Worm (Caenorhabditis elegans) whole organism, early embryonic: ENCODE data around the gene F19H8.2.

ENCODE experiments used
- B0310.2 ChIP-seq: sonication (generic microtip); optimal IDR thresholded peaks from 2 replicates; lab custom pipeline; 2016; ENCODE audit warnings: mild to moderate bottlenecking, missing genetic modification characterization, missing compliant biosample characterization
- aly-1 ChIP-seq: sonication (generic microtip); optimal IDR thresholded peaks from 2 replicates; lab custom pipeline; 2016; ENCODE audit warnings: missing genetic modification characterization, missing compliant biosample characterization
- ama-1 ChIP-seq: fragments of 150-350 bp; optimal IDR thresholded peaks from 2 replicates; lab custom pipeline; 2014
- ceh-13 ChIP-seq: fragments of 200-800 bp; sonication (Bioruptor generic); optimal IDR thresholded peaks from 2 replicates; lab custom pipeline; 2018; ENCODE audit warnings: mild to moderate bottlenecking, missing genetic modification characterization, missing compliant biosample characterization
- flt-1 ChIP-seq: fragments of 200-800 bp; sonication (Bioruptor generic); IDR thresholded peaks from 2 replicates; pipeline ENCODE4 v1.3.6; 2022; ENCODE audit warnings: missing genetic modification characterization, missing compliant biosample characterization
- scrt-1 ChIP-seq: fragments of 200-800 bp; sonication (Bioruptor generic); IDR thresholded peaks from 2 replicates; pipeline ENCODE4 v1.3.6; 2022; ENCODE audit warnings: missing genetic modification characterization, missing compliant biosample characterization
- sea-1 ChIP-seq: fragments of 200-800 bp; sonication (Bioruptor generic); conservative IDR thresholded peaks from 2 replicates; pipeline ENCODE4 v1.3.6; 2022; ENCODE audit warnings: missing genetic modification characterization, missing compliant biosample characterization
- tbx-11 ChIP-seq: fragments of 200-800 bp; sonication (Bioruptor generic); IDR thresholded peaks from 2 replicates; pipeline ENCODE4 v1.3.6; 2022; ENCODE audit warnings: missing genetic modification characterization, missing compliant biosample characterization
- tbx-37 ChIP-seq: fragments of 200-800 bp; sonication (Bioruptor generic); conservative IDR thresholded peaks from 2 replicates; pipeline ENCODE4 v1.3.6; 2022; ENCODE audit warnings: missing genetic modification reagents, missing genetic modification characterization, missing compliant biosample characterization

DNA sequence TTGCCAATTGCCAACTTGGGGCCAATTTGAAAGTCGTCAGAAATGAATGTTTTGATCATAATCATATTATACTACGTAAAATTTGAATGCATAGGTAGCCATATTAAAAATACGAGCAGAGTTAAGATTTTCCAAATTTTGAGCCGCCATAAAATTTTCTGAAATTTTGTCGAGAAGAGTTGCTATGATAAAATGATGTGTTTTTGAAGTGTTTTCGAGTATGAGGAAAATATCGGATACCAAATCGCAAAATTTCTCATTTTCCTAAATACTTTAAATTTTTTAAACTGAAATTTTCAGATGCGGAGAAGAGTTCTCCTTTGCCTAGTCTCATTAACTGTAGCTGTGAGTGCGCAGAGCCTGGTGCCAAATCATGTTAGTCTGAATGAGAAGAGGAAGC, 21.7 kb upstream of the F19H8.2 start, which contains the start of gene tag-297:
- TF ChIP-seq flt-1 (no peak), B0310.2 (tag; lab: Kevin White, UChicago) (no peak), ama-1 (no peak), tbx-11 (no peak), aly-1 (tag; lab: Kevin White, UChicago) (no peak), ceh-13 (GFP tag; lab: Kevin White, UChicago) (no peak), tbx-37 (GFP tag; lab: Robert Waterston, UW) (no peak), sea-1 (no peak), scrt-1 (GFP tag; lab: Robert Waterston, UW) (no peak)
